Fruit fly (Drosophila melanogaster) whole organism, wandering third instar larva: Measurements from ENCODE around the gene Chpf.

Experiments used
- Abd-B ChIP-seq: fragments of >200 bp; optimal IDR thresholded peaks from 2 replicates; lab custom pipeline; 2017; ENCODE audit warnings: missing biosample characterization, missing genetic modification characterization
- CG32264 ChIP-seq: fragments of 200-800 bp; sonication (Bioruptor generic); optimal IDR thresholded peaks from 2 replicates; lab custom pipeline; 2016; ENCODE audit warnings: missing biosample characterization, missing genetic modification characterization
- CG9705 ChIP-seq: fragments of 200-800 bp; sonication (Bioruptor generic); optimal IDR thresholded peaks from 2 replicates; lab custom pipeline; 2018; ENCODE audit warnings: missing biosample characterization, mild to moderate bottlenecking, missing genetic modification characterization
- CrebA ChIP-seq: fragments of 200-800 bp; sonication (Bioruptor generic); optimal IDR thresholded peaks from 2 replicates; lab custom pipeline; 2016; ENCODE audit warnings: missing biosample characterization, mild to moderate bottlenecking, missing genetic modification characterization, borderline replicate concordance
- Dfd ChIP-seq: fragments of >200 bp; optimal IDR thresholded peaks from 2 replicates; lab custom pipeline; 2017; ENCODE audit warnings: missing biosample characterization, missing genetic modification characterization
- Dif ChIP-seq: fragments of 200-275, 200-300 bp; sonication (Bioruptor generic); optimal IDR thresholded peaks from 2 replicates; lab custom pipeline; 2018; ENCODE audit warnings: missing biosample characterization, missing genetic modification characterization; ENCODE audit not compliant: partially characterized antibody
- GATAd ChIP-seq: sonication (Bioruptor generic); optimal IDR thresholded peaks from 2 replicates; lab custom pipeline; 2016; ENCODE audit warnings: missing biosample characterization, missing genetic modification characterization
- HLH106 ChIP-seq: fragments of 200-800 bp; optimal IDR thresholded peaks from 3 replicates; lab custom pipeline; 2019; ENCODE audit warnings: missing biosample characterization, mild to moderate bottlenecking, missing genetic modification characterization, moderate library complexity
- Hnf4 ChIP-seq: fragments of 200-800 bp; sonication (Bioruptor generic); optimal IDR thresholded peaks from 2 replicates; lab custom pipeline; 2016; ENCODE audit warnings: missing biosample characterization, mild to moderate bottlenecking, missing genetic modification characterization
- Hr78 ChIP-seq: fragments of >200 bp; optimal IDR thresholded peaks from 2 replicates; lab custom pipeline; 2017; ENCODE audit warnings: missing biosample characterization, missing genetic modification characterization
- Hr83 ChIP-seq: fragments of 200-300 bp; sonication (Bioruptor generic); optimal IDR thresholded peaks from 2 replicates; lab custom pipeline; 2016; ENCODE audit warnings: missing biosample characterization, mild to moderate bottlenecking, missing genetic modification characterization, moderate library complexity; ENCODE audit not compliant: poor library complexity, severe bottlenecking
- Jra ChIP-seq: sonication (Bioruptor generic); optimal IDR thresholded peaks from 2 replicates; lab custom pipeline; 2016; ENCODE audit warnings: missing biosample characterization, missing genetic modification characterization
- Mio ChIP-seq: sonication (Bioruptor generic); optimal IDR thresholded peaks from 2 replicates; lab custom pipeline; 2016; ENCODE audit warnings: missing biosample characterization, missing genetic modification characterization
- Myc ChIP-seq: fragments of >200 bp; optimal IDR thresholded peaks from 2 replicates; lab custom pipeline; 2017
- N ChIP-seq: fragments of >200 bp; optimal IDR thresholded peaks from 2 replicates; lab custom pipeline; 2018; ENCODE audit warnings: missing biosample characterization, missing external identifiers, missing genetic modification characterization
- OdsH ChIP-seq: fragments of 200-800 bp; sonication (Bioruptor generic); optimal IDR thresholded peaks from 2 replicates; lab custom pipeline; 2016; ENCODE audit warnings: missing biosample characterization, mild to moderate bottlenecking, missing genetic modification characterization
- Rel ChIP-seq, 2 experiments: fragments of 200-800 bp; sonication (Bioruptor generic) in 1 of 2; optimal IDR thresholded peaks; 2 replicates in 1 of 2; 3 replicates in 1 of 2; lab custom pipeline; 2016 to 2019; ENCODE audit warnings: mild to moderate bottlenecking in 2 of 2, missing biosample characterization in 2 of 2, missing genetic modification characterization in 2 of 2, moderate library complexity in 1 of 2
- Sp1 ChIP-seq: fragments of 200-800 bp; sonication (Bioruptor generic); optimal IDR thresholded peaks from 3 replicates; lab custom pipeline; 2019; ENCODE audit warnings: missing biosample characterization, mild to moderate bottlenecking, missing genetic modification characterization, moderate library complexity
- Vsx2 ChIP-seq: fragments of 200-300, 225-300 bp; sonication (Bioruptor generic); optimal IDR thresholded peaks from 2 replicates; lab custom pipeline; 2018; ENCODE audit warnings: missing biosample characterization, missing genetic modification characterization; ENCODE audit not compliant: partially characterized antibody
- br ChIP-seq: fragments of 200-800 bp; sonication (Bioruptor generic); optimal IDR thresholded peaks from 2 replicates; lab custom pipeline; 2016; ENCODE audit warnings: missing biosample characterization, missing genetic modification characterization
- brk ChIP-seq: fragments of 200-800 bp; sonication (Bioruptor generic); optimal IDR thresholded peaks from 2 replicates; lab custom pipeline; 2016; ENCODE audit warnings: missing biosample characterization, mild to moderate bottlenecking, missing genetic modification characterization
- dl ChIP-seq, 2 experiments: fragments of 175-275, 200-275 bp in 1 of 2; fragments of 200-275 bp in 1 of 2; sonication (Bioruptor generic); optimal IDR thresholded peaks; lab custom pipeline; 2018; ENCODE audit warnings: mild to moderate bottlenecking in 2 of 2, missing biosample characterization in 2 of 2, missing genetic modification characterization in 2 of 2, moderate library complexity in 2 of 2; ENCODE audit not compliant: partially characterized antibody in 2 of 2, insufficient read depth in 1 of 2
- dmrt93B ChIP-seq: fragments of 200-800 bp; sonication (Bioruptor generic); optimal IDR thresholded peaks from 2 replicates; lab custom pipeline; 2018; ENCODE audit warnings: missing biosample characterization, mild to moderate bottlenecking, missing genetic modification characterization
- dsf ChIP-seq: sonication (Bioruptor generic); optimal IDR thresholded peaks from 2 replicates; lab custom pipeline; 2016; ENCODE audit warnings: missing biosample characterization, missing genetic modification characterization, borderline replicate concordance
- ey ChIP-seq: fragments of 200-800 bp; sonication (Bioruptor generic); optimal IDR thresholded peaks from 2 replicates; lab custom pipeline; 2016; ENCODE audit warnings: missing biosample characterization, missing genetic modification characterization
- foxo ChIP-seq, 2 experiments: fragments of 200-800 bp; sonication (Bioruptor generic); optimal IDR thresholded peaks; 2 replicates in 1 of 2; 3 replicates in 1 of 2; lab custom pipeline; 2016 to 2017; ENCODE audit warnings: missing biosample characterization in 2 of 2, missing genetic modification characterization in 2 of 2
- fru ChIP-seq: fragments of 200-800 bp; sonication (Bioruptor generic); optimal IDR thresholded peaks from 3 replicates; lab custom pipeline; 2016; ENCODE audit warnings: missing biosample characterization, mild to moderate bottlenecking, missing genetic modification characterization
- h ChIP-seq: fragments of 200-800 bp; sonication (Bioruptor generic); optimal IDR thresholded peaks from 3 replicates; lab custom pipeline; 2016; ENCODE audit warnings: missing biosample characterization, mild to moderate bottlenecking, missing genetic modification characterization
- jim ChIP-seq: fragments of 175-275, 200-325 bp; sonication (Bioruptor generic); optimal IDR thresholded peaks from 2 replicates; lab custom pipeline; 2016; ENCODE audit warnings: missing biosample characterization, mild to moderate bottlenecking, missing genetic modification characterization
- lola ChIP-seq: fragments of >200 bp; optimal IDR thresholded peaks from 2 replicates; lab custom pipeline; 2017; ENCODE audit warnings: missing biosample characterization, missing genetic modification characterization
- pan ChIP-seq: fragments of >200 bp; optimal IDR thresholded peaks from 2 replicates; lab custom pipeline; 2017
- psq ChIP-seq: fragments of 200-800 bp; sonication (Bioruptor generic); optimal IDR thresholded peaks from 3 replicates; lab custom pipeline; 2017; ENCODE audit warnings: missing biosample characterization, mild to moderate bottlenecking, missing genetic modification characterization, moderate library complexity
- rgr ChIP-seq: fragments of 200-800 bp; sonication (Bioruptor generic); optimal IDR thresholded peaks from 3 replicates; lab custom pipeline; 2016; ENCODE audit warnings: missing biosample characterization, mild to moderate bottlenecking, missing genetic modification characterization
- sage ChIP-seq: fragments of 200-800 bp; sonication (Bioruptor generic); optimal IDR thresholded peaks from 2 replicates; lab custom pipeline; 2016; ENCODE audit warnings: missing biosample characterization, mild to moderate bottlenecking, missing genetic modification characterization
- sv ChIP-seq: fragments of 200-800 bp; sonication (Bioruptor generic); optimal IDR thresholded peaks from 3 replicates; lab custom pipeline; 2016; ENCODE audit warnings: missing biosample characterization, missing genetic modification characterization
- tai ChIP-seq: sonication (Bioruptor generic); optimal IDR thresholded peaks from 2 replicates; lab custom pipeline; 2016; ENCODE audit warnings: missing biosample characterization, missing genetic modification characterization
- usp ChIP-seq: fragments of >200 bp; optimal IDR thresholded peaks from 2 replicates; lab custom pipeline; 2017; ENCODE audit warnings: missing biosample characterization, missing genetic modification characterization
- woc ChIP-seq: sonication (Bioruptor generic); optimal IDR thresholded peaks from 2 replicates; lab custom pipeline; 2016; ENCODE audit warnings: missing biosample characterization, mild to moderate bottlenecking, missing genetic modification characterization

Gene Chpf

DNA sequence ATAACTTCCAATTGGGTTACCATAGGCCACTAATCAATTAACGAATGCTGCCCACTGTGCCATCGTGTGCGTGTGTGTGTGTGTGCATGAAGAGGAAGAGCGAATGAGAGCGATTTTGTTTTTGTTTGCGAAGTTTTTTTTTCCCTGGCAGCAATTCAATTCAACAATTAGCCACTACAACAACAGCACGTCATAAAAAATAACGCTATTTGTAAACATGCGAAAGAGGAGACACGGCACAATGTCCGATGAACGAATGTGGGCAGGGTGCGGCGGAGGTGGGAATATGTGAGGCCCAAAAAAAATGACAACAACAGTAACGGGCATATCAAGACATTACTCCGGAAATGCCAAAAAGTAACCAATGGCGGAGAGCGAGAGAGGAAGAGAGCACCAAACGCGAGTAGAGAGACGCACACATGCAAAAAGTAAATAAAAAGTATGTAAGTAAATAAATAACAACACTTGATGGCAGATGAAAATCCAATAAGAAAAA, 24.9 kb downstream of the Chpf start:
- TF ChIP-seq Abd-B (GFP tag; lab: Kevin White, UChicago) (no peak), GATAd (no peak), N (GFP tag; lab: Kevin White, UChicago) (no peak), rgr (no peak), h (GFP tag; lab: Kevin White, UChicago) (peak; percentile 23), CG9705 (GFP tag; lab: Kevin White, UChicago) (no peak), ey (GFP tag; lab: Kevin White, UChicago) (no peak), Hr83 (GFP tag; lab: Kevin White, UChicago) (no peak), sv (GFP tag; lab: Kevin White, UChicago) (no peak), pan (lab: Kevin White, UChicago) (no peak), woc (GFP tag; lab: Kevin White, UChicago) (no peak), Vsx2 (GFP tag; lab: Kevin White, UChicago) (no peak), Hnf4 (peak; percentile 30), jim (GFP tag; lab: Kevin White, UChicago) (peak; percentile 29), Myc (lab: Kevin White, UChicago) (no peak), Dfd (GFP tag; lab: Kevin White, UChicago) (peak; percentile 48), brk (GFP tag; lab: Kevin White, UChicago) (no peak), CrebA (GFP tag; lab: Kevin White, UChicago) (no peak), fru (peak; percentile 83), usp (GFP tag; lab: Kevin White, UChicago) (no peak), Sp1 (GFP tag; lab: Kevin White, UChicago) (peak; percentile 53), Mio (GFP tag; lab: Kevin White, UChicago) (no peak), HLH106 (tag; lab: Kevin White, UChicago) (peak; percentile 8), br (GFP tag; lab: Kevin White, UChicago) (no peak), psq (peak; percentile 91), dmrt93B (GFP tag; lab: Kevin White, UChicago) (no peak), Rel (GFP tag; optimal IDR thresholded peaks at IDR 0.05; lab: Kevin White, UChicago) (no peak), Rel (tag; optimal IDR thresholded peaks at IDR 0.05; lab: Kevin White, UChicago) (peak; percentile 30), CG32264 (GFP tag; lab: Kevin White, UChicago) (no peak), Hr78 (GFP tag; lab: Kevin White, UChicago) (no peak), Jra (GFP tag; lab: Kevin White, UChicago) (no peak), OdsH (GFP tag; lab: Kevin White, UChicago) (no peak), sage (GFP tag; lab: Kevin White, UChicago) (peak; percentile 2), foxo (GFP tag; optimal IDR thresholded peaks at IDR 0.05; lab: Kevin White, UChicago) (no peak), dl (GFP tag; optimal IDR thresholded peaks at IDR 0.05; lab: Kevin White, UChicago; ENCODE audit: insufficient read depth in 1 of 2, partially characterized antibody in 2 of 2) (peak in 1 of 2 experiments; percentile 38), dsf (GFP tag; lab: Kevin White, UChicago) (no peak), Dif (no peak), lola (GFP tag; lab: Kevin White, UChicago) (no peak), tai (GFP tag; lab: Kevin White, UChicago) (no peak)

DNA sequence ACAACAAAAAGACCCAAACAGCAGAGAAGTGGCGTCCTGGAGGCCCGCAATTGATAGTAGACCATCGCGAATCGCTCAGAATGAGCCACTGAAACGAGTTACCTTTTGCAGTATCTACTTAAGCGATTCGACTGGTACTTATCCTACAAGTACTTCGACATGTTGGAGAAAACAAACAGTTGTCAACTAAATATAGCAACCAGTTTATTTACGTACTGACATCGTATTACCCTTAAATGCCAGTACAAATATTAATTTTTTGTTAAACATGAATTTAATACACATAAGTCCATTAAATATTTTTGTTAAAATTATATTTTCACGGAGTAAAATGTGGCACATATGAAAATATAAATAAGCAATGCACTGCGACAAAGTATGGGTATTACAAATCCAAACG, 57.0 kb downstream of the Chpf start, which contains the start of gene CG12715:
Gene CG12715 (minus strand): TSS at position 101 of the 400 bp plus-strand sequence.
- TF ChIP-seq tai (GFP tag; lab: Kevin White, UChicago) (no peak), woc (GFP tag; lab: Kevin White, UChicago) (no peak), Myc (lab: Kevin White, UChicago) (no peak), Dfd (GFP tag; lab: Kevin White, UChicago) (no peak), jim (GFP tag; lab: Kevin White, UChicago) (no peak), CG9705 (GFP tag; lab: Kevin White, UChicago) (no peak), dl (GFP tag; optimal IDR thresholded peaks at IDR 0.05; lab: Kevin White, UChicago; ENCODE audit: insufficient read depth in 1 of 2, partially characterized antibody in 2 of 2) (no peak), Dif (no peak), usp (GFP tag; lab: Kevin White, UChicago) (no peak), Vsx2 (GFP tag; lab: Kevin White, UChicago) (no peak), Abd-B (GFP tag; lab: Kevin White, UChicago) (no peak), pan (lab: Kevin White, UChicago) (no peak), CrebA (GFP tag; lab: Kevin White, UChicago) (no peak), fru (no peak)
- TF ChIP-seq, all 38 proteins: peak for 0
